Fruit fly (Drosophila melanogaster) whole organism, embryonic: ENCODE measurements around the gene CG9101.
A peak's percentile ranks its signal among the peaks of the same experiment; 100 is the strongest.

Source experiments
- Aef1 ChIP-seq: fragments of 200-800 bp; sonication (Bioruptor generic); IDR thresholded peaks from 3 replicates; pipeline ENCODE4 v1.3.6; 2022; ENCODE audit warnings: missing biosample characterization, missing genetic modification characterization
- Awh ChIP-seq: fragments of 200-800 bp; sonication (Bioruptor generic); IDR thresholded peaks from 2 replicates; pipeline ENCODE4, ENCODE4 v1.3.6; 2022; ENCODE audit warnings: missing biosample characterization, missing genetic modification characterization
- Bdp1 ChIP-seq: fragments of 200-800 bp; sonication (Bioruptor generic); optimal IDR thresholded peaks from 3 replicates; lab custom pipeline; 2016; ENCODE audit warnings: missing biosample characterization, missing genetic modification characterization
- Bteb2 ChIP-seq: fragments of 200-800 bp; sonication (Bioruptor generic); optimal IDR thresholded peaks from 2 replicates; lab custom pipeline; 2016; ENCODE audit warnings: missing biosample characterization, missing genetic modification characterization
- CG1024 ChIP-seq: fragments of 200-800 bp; sonication (Bioruptor generic); IDR thresholded peaks from 2 replicates; pipeline ENCODE4 v1.3.6; 2022; ENCODE audit warnings: missing biosample characterization, missing genetic modification characterization
- CG11456 ChIP-seq: fragments of 200-800 bp; sonication (Bioruptor generic); IDR thresholded peaks from 3 replicates; pipeline ENCODE4 v1.3.6; 2022; ENCODE audit warnings: missing biosample characterization, missing genetic modification characterization
- CG12236 ChIP-seq: fragments of 200-800 bp; sonication (Bioruptor generic); optimal IDR thresholded peaks from 2 replicates; lab custom pipeline; 2016; ENCODE audit warnings: missing biosample characterization, missing genetic modification characterization
- CG13894 ChIP-seq: fragments of 200-800 bp; sonication (Bioruptor generic); optimal IDR thresholded peaks from 3 replicates; lab custom pipeline; 2018; ENCODE audit warnings: missing biosample characterization, mild to moderate bottlenecking, missing genetic modification characterization, moderate library complexity
- CG14667 ChIP-seq: fragments of 200-800 bp; sonication (Bioruptor generic); IDR thresholded peaks from 2 replicates; pipeline ENCODE4 v1.3.6; 2022; ENCODE audit warnings: missing biosample characterization, missing genetic modification characterization
- CG16779 ChIP-seq: fragments of 200-800 bp; sonication (Bioruptor generic); IDR thresholded peaks from 2 replicates; pipeline ENCODE4 v1.3.6; 2022; ENCODE audit warnings: missing biosample characterization, missing genetic modification characterization
- CG17385 ChIP-seq: fragments of 200-800 bp; sonication (Bioruptor generic); optimal IDR thresholded peaks from 3 replicates; lab custom pipeline; 2018; ENCODE audit warnings: missing biosample characterization, mild to moderate bottlenecking, missing genetic modification characterization
- CG18262 ChIP-seq: fragments of 200-800 bp; optimal IDR thresholded peaks from 3 replicates; lab custom pipeline; 2019; ENCODE audit warnings: missing biosample characterization, mild to moderate bottlenecking, missing genetic modification characterization, moderate library complexity
- CG32772 ChIP-seq: fragments of 200-800 bp; sonication (Bioruptor generic); IDR thresholded peaks from 2 replicates; pipeline ENCODE4 v1.3.6; 2022; ENCODE audit warnings: missing biosample characterization, missing genetic modification characterization
- CG6689 ChIP-seq: fragments of 200-800 bp; sonication (Bioruptor generic); IDR thresholded peaks from 2 replicates; pipeline ENCODE4 v1.3.6; 2022; ENCODE audit warnings: missing biosample characterization, missing genetic modification characterization
- CG7271 ChIP-seq: fragments of 200-800 bp; sonication (Bioruptor generic); optimal IDR thresholded peaks from 2 replicates; lab custom pipeline; 2018; ENCODE audit warnings: missing biosample characterization, mild to moderate bottlenecking, missing genetic modification characterization, moderate library complexity
- CG8281 ChIP-seq: fragments of 200-800 bp; sonication (Bioruptor generic); optimal IDR thresholded peaks from 2 replicates; lab custom pipeline; 2018; ENCODE audit warnings: missing biosample characterization, mild to moderate bottlenecking, missing genetic modification characterization, moderate library complexity
- Ets97D ChIP-seq: fragments of 200-800 bp; sonication (Bioruptor generic); optimal IDR thresholded peaks from 3 replicates; lab custom pipeline; 2016; ENCODE audit warnings: missing biosample characterization, missing genetic modification characterization
- H2.0 ChIP-seq: fragments of 200-800 bp; sonication (Bioruptor generic); IDR thresholded peaks from 2 replicates; pipeline ENCODE4 v1.3.6; 2022; ENCODE audit warnings: missing biosample characterization, missing genetic modification characterization
- Lhr ChIP-seq: fragments of 200-800 bp; sonication (Bioruptor generic); optimal IDR thresholded peaks from 3 replicates; lab custom pipeline; 2017; ENCODE audit warnings: mild to moderate bottlenecking, missing biosample characterization, missing genetic modification reagents, missing genetic modification characterization
- Lim3 ChIP-seq: fragments of 200-800 bp; sonication (Bioruptor generic); IDR thresholded peaks from 2 replicates; pipeline ENCODE4 v1.3.6; 2022; ENCODE audit warnings: missing biosample characterization, missing genetic modification characterization
- Sry-β ChIP-seq: fragments of 200-800 bp; sonication (Bioruptor generic); optimal IDR thresholded peaks from 2 replicates; lab custom pipeline; 2018; ENCODE audit warnings: missing biosample characterization, mild to moderate bottlenecking, missing genetic modification characterization, moderate library complexity
- Stat92E ChIP-seq, 3 experiments: fragments of >200 bp in 2 of 3; fragments of 200-800 bp in 1 of 3; sonication (Bioruptor generic) in 1 of 3; optimal IDR thresholded peaks; 2 replicates each; lab custom pipeline; 2017 to 2019; ENCODE audit warnings: missing biosample characterization in 3 of 3, missing genetic modification characterization in 3 of 3, mild to moderate bottlenecking in 1 of 3, moderate library complexity in 1 of 3
- ab ChIP-seq: fragments of 200-800 bp; sonication (Bioruptor generic); optimal IDR thresholded peaks from 2 replicates; lab custom pipeline; 2016; ENCODE audit warnings: missing biosample characterization, missing genetic modification characterization
- al ChIP-seq: fragments of 200-800 bp; sonication (Bioruptor generic); IDR thresholded peaks from 2 replicates; pipeline ENCODE4 v1.3.6; 2022; ENCODE audit warnings: missing biosample characterization, missing genetic modification characterization
- ap ChIP-seq: fragments of 200-800 bp; sonication (Bioruptor generic); IDR thresholded peaks from 2 replicates; pipeline ENCODE4 v1.3.6; 2022; ENCODE audit warnings: missing biosample characterization, missing genetic modification characterization
- br ChIP-seq: fragments of >200 bp; optimal IDR thresholded peaks from 2 replicates; lab custom pipeline; 2017
- caup ChIP-seq: fragments of 200-800 bp; sonication (Bioruptor generic); optimal IDR thresholded peaks from 3 replicates; lab custom pipeline; 2017; ENCODE audit warnings: missing biosample characterization, mild to moderate bottlenecking, missing genetic modification characterization, moderate library complexity; ENCODE audit not compliant: severe bottlenecking
- corto ChIP-seq: fragments of 200-800 bp; sonication (Bioruptor generic); optimal IDR thresholded peaks from 2 replicates; lab custom pipeline; 2016; ENCODE audit warnings: missing biosample characterization, mild to moderate bottlenecking, missing genetic modification characterization, moderate library complexity
- dm ChIP-seq: fragments of 200-800 bp; sonication (Bioruptor generic); optimal IDR thresholded peaks from 3 replicates; lab custom pipeline; 2016; ENCODE audit warnings: missing biosample characterization, missing genetic modification characterization
- en ChIP-seq: fragments of 200-800 bp; sonication (Bioruptor generic); optimal IDR thresholded peaks from 2 replicates; lab custom pipeline; 2016; ENCODE audit warnings: missing biosample characterization, missing genetic modification characterization
- gro ChIP-seq: fragments of 200-800 bp; sonication (Bioruptor generic); optimal IDR thresholded peaks from 2 replicates; lab custom pipeline; 2016; ENCODE audit warnings: missing biosample characterization, missing genetic modification characterization
- hkb ChIP-seq, 2 experiments: fragments of 200-800 bp in 1 of 2; fragments of >200 bp in 1 of 2; sonication (Bioruptor generic) in 1 of 2; IDR thresholded peaks in 1 of 2; optimal IDR thresholded peaks in 1 of 2; 2 replicates each; pipeline versions ENCODE4 v1.3.6 to Lab custom; 2017 to 2022; ENCODE audit warnings: missing biosample characterization in 1 of 2, missing genetic modification characterization in 1 of 2
- jumu ChIP-seq: fragments of 200-800 bp; sonication (Bioruptor generic); optimal IDR thresholded peaks from 3 replicates; lab custom pipeline; 2016; ENCODE audit warnings: missing biosample characterization, missing genetic modification characterization
- lilli ChIP-seq: fragments of 200-800 bp; sonication (Bioruptor generic); optimal IDR thresholded peaks from 3 replicates; lab custom pipeline; 2016; ENCODE audit warnings: missing biosample characterization, missing genetic modification characterization
- luna ChIP-seq: fragments of 200-800 bp; sonication (Bioruptor generic); optimal IDR thresholded peaks from 2 replicates; lab custom pipeline; 2016; ENCODE audit warnings: missing biosample characterization, missing genetic modification characterization
- phol ChIP-seq: fragments of 200-800 bp; sonication (Bioruptor generic); optimal IDR thresholded peaks from 3 replicates; lab custom pipeline; 2018; ENCODE audit warnings: missing biosample characterization, mild to moderate bottlenecking, missing genetic modification characterization, moderate library complexity
- salm ChIP-seq: fragments of 200-800 bp; sonication (Bioruptor generic); optimal IDR thresholded peaks from 2 replicates; lab custom pipeline; 2018; ENCODE audit warnings: missing biosample characterization, mild to moderate bottlenecking, missing genetic modification characterization
- sqz ChIP-seq: fragments of 200-800 bp; sonication (Bioruptor generic); optimal IDR thresholded peaks from 3 replicates; lab custom pipeline; 2018; ENCODE audit warnings: missing biosample characterization, mild to moderate bottlenecking, missing genetic modification characterization
- wor ChIP-seq: fragments of 200-800 bp; sonication (Bioruptor generic); IDR thresholded peaks from 2 replicates; pipeline ENCODE4 v1.3.6; 2022; ENCODE audit warnings: missing biosample characterization, missing genetic modification characterization
- zen2 ChIP-seq: fragments of 200-800 bp; sonication (Bioruptor generic); IDR thresholded peaks from 3 replicates; pipeline ENCODE4 v1.3.6; 2022; ENCODE audit warnings: missing biosample characterization, missing genetic modification characterization; ENCODE audit not compliant: partially characterized antibody

The CG9101 gene

dm6 chrX:15216048-15216447, 13.6 kb downstream of the CG9101 start (continued):
- TF ChIP-seq caup (GFP tag; lab: Kevin White, UChicago), result peak; percentile 76
- 0 out of 2 replicates have a peak, but pooled peaks have one; percentile 16 for TF ChIP-seq Lim3 (GFP tag; lab: Robert Waterston, UW)
- TF ChIP-seq Bteb2, result no peak
- peak; percentile 65 for TF ChIP-seq CG6689 (GFP tag; lab: Robert Waterston, UW)
- peak; percentile 53; the same call in 1 of the 2 replicates for TF ChIP-seq al
- TF ChIP-seq CG16779, result no peak
- TF ChIP-seq CG8281, result peak; percentile 32
- TF ChIP-seq salm (tag; lab: Kevin White, UChicago), result no peak
- no peak for TF ChIP-seq en (GFP tag; lab: Kevin White, UChicago)
- TF ChIP-seq Sry-β (GFP tag; lab: Kevin White, UChicago), result no peak
- no peak for TF ChIP-seq CG7271 (tag; lab: Kevin White, UChicago)
- TF ChIP-seq gro (GFP tag; lab: Kevin White, UChicago), result no peak
- no peak for TF ChIP-seq CG12236 (GFP tag; lab: Kevin White, UChicago)
- TF ChIP-seq luna, result no peak
- peak; percentile 18 for TF ChIP-seq CG13894 (tag; lab: Kevin White, UChicago)
- peak; percentile 40 for TF ChIP-seq sqz (GFP tag; lab: Kevin White, UChicago)
- peak; percentile 61 for TF ChIP-seq CG17385 (GFP tag; lab: Kevin White, UChicago)
- TF ChIP-seq jumu (GFP tag; lab: Kevin White, UChicago), result no peak
- peak; percentile 58 for TF ChIP-seq CG18262 (tag; lab: Kevin White, UChicago)
- TF ChIP-seq CG1024 (GFP tag; lab: Robert Waterston, UW), result 0 out of 2 replicates have a peak, but pooled peaks have one; percentile 20
- TF ChIP-seq CG11456 (GFP tag; lab: Robert Waterston, UW), result peak; percentile 65; the same call in 1 of the 3 replicates
- TF ChIP-seq Awh (GFP tag; lab: Robert Waterston, UW), result no peak
- peak; percentile 47 for TF ChIP-seq CG14667
- peak; percentile 32; the same call in 1 of the 2 replicates for TF ChIP-seq ap (GFP tag; lab: Robert Waterston, UW)
- peak; percentile 70 for TF ChIP-seq CG32772 (GFP tag; lab: Robert Waterston, UW)
- peak; percentile 42; the same call in 1 of the 2 replicates for TF ChIP-seq wor
- TF ChIP-seq lilli (GFP tag; lab: Kevin White, UChicago), result peak; percentile 39
- peak; percentile 66 for TF ChIP-seq phol (tag; lab: Kevin White, UChicago)

dm6 chrX:15210086-15210485, 19.6 kb downstream of the CG9101 start, which contains the start of gene CG5662:
Gene CG5662, plus strand, starts transcription at chrX:15210386.
- TF ChIP-seq H2.0 (GFP tag; lab: Robert Waterston, UW), result no peak
- no peak for TF ChIP-seq ab (GFP tag; lab: Kevin White, UChicago)
- no peak for TF ChIP-seq corto (GFP tag; lab: Kevin White, UChicago)
- TF ChIP-seq Aef1 (GFP tag; lab: Robert Waterston, UW), result no peak
- no peak for TF ChIP-seq Bdp1
- no peak for TF ChIP-seq dm (GFP tag; lab: Kevin White, UChicago)
- TF ChIP-seq Ets97D (GFP tag; lab: Kevin White, UChicago), result no peak
- no peak for TF ChIP-seq Stat92E (GFP tag; optimal IDR thresholded peaks at IDR 0.05; lab: Kevin White, UChicago)
- no peak for TF ChIP-seq br (lab: Kevin White, UChicago)
- TF ChIP-seq zen2 (GFP tag; lab: Robert Waterston, UW), result no peak
- TF ChIP-seq hkb (optimal IDR thresholded peaks at IDR 0.05; lab: Kevin White, UChicago), result no peak
- no peak for TF ChIP-seq hkb (GFP tag; IDR thresholded peaks at IDR 0.05; lab: Robert Waterston, UW)
- TF ChIP-seq Lhr, result no peak
- TF ChIP-seq, all 482 proteins: peak for 0
